Fruit fly (Drosophila melanogaster) whole organism, embryonic: ENCODE measurements around the gene CG14232.

ENCODE experiments used
- Ada2b ChIP-seq: fragments of 200-800 bp; sonication (Bioruptor generic); IDR thresholded peaks from 2 replicates; pipeline ENCODE4 v1.3.6; 2022; ENCODE audit warnings: missing biosample characterization, missing genetic modification characterization
- Aef1 ChIP-seq: fragments of 200-800 bp; sonication (Bioruptor generic); IDR thresholded peaks from 3 replicates; pipeline ENCODE4 v1.3.6; 2022; ENCODE audit warnings: missing biosample characterization, missing genetic modification characterization
- Blimp-1 ChIP-seq: fragments of 200-800 bp; sonication (Bioruptor generic); optimal IDR thresholded peaks from 3 replicates; lab custom pipeline; 2018; ENCODE audit warnings: missing biosample characterization, missing genetic modification characterization, mild to moderate bottlenecking, moderate library complexity, missing genetic modification reagents
- CG10209 ChIP-seq: fragments of 200-800 bp; sonication (Bioruptor generic); optimal IDR thresholded peaks from 3 replicates; lab custom pipeline; 2017; ENCODE audit warnings: missing biosample characterization, mild to moderate bottlenecking, missing genetic modification characterization, missing genetic modification reagents
- CG11456 ChIP-seq: fragments of 200-800 bp; sonication (Bioruptor generic); IDR thresholded peaks from 3 replicates; pipeline ENCODE4 v1.3.6; 2022; ENCODE audit warnings: missing biosample characterization, missing genetic modification characterization
- CG13296 ChIP-seq: fragments of 200-800 bp; sonication (Bioruptor generic); optimal IDR thresholded peaks from 3 replicates; lab custom pipeline; 2018; ENCODE audit warnings: missing biosample characterization, mild to moderate bottlenecking, missing genetic modification characterization
- CG14667 ChIP-seq: fragments of 200-800 bp; sonication (Bioruptor generic); IDR thresholded peaks from 2 replicates; pipeline ENCODE4 v1.3.6; 2022; ENCODE audit warnings: missing biosample characterization, missing genetic modification characterization
- CG14965 ChIP-seq: fragments of 200-800 bp; sonication (Bioruptor generic); optimal IDR thresholded peaks from 2 replicates; lab custom pipeline; 2016; ENCODE audit warnings: missing biosample characterization, missing genetic modification characterization, borderline replicate concordance
- CG1529 ChIP-seq: fragments of 200-800 bp; sonication (Bioruptor generic); optimal IDR thresholded peaks from 3 replicates; lab custom pipeline; 2018; ENCODE audit warnings: missing biosample characterization, missing genetic modification characterization
- CG16813 ChIP-seq: fragments of 200-800 bp; sonication (Bioruptor generic); IDR thresholded peaks from 3 replicates; pipeline ENCODE4 v1.3.6; 2022; ENCODE audit warnings: missing biosample characterization, missing genetic modification characterization; ENCODE audit not compliant: partially characterized antibody
- CG17829 ChIP-seq: fragments of 200-800 bp; optimal IDR thresholded peaks from 2 replicates; lab custom pipeline; 2019; ENCODE audit warnings: missing biosample characterization, mild to moderate bottlenecking, missing genetic modification characterization, moderate library complexity
- CG17912 ChIP-seq: fragments of 200-800 bp; sonication (Bioruptor generic); optimal IDR thresholded peaks from 2 replicates; lab custom pipeline; 2018; ENCODE audit warnings: missing biosample characterization, mild to moderate bottlenecking, missing genetic modification characterization
- CG18476 ChIP-seq: fragments of 200-800 bp; sonication (Bioruptor generic); optimal IDR thresholded peaks from 2 replicates; lab custom pipeline; 2016; ENCODE audit warnings: missing biosample characterization, mild to moderate bottlenecking, missing genetic modification characterization
- CG2199 ChIP-seq: fragments of 200-800 bp; sonication (Bioruptor generic); IDR thresholded peaks from 3 replicates; pipeline ENCODE4 v1.3.6; 2022; ENCODE audit warnings: missing biosample characterization, missing genetic modification characterization
- CG43689 ChIP-seq: fragments of 200-800 bp; sonication (Bioruptor generic); IDR thresholded peaks from 2 replicates; pipeline ENCODE4 v1.3.6; 2022; ENCODE audit warnings: missing biosample characterization, missing genetic modification characterization
- CG6791 ChIP-seq: fragments of 200-800 bp; sonication (Bioruptor generic); IDR thresholded peaks from 3 replicates; pipeline ENCODE4 v1.3.6; 2022; ENCODE audit warnings: missing biosample characterization, missing genetic modification characterization; ENCODE audit not compliant: partially characterized antibody
- CG7839 ChIP-seq: fragments of 200-800 bp; sonication (Bioruptor generic); optimal IDR thresholded peaks from 3 replicates; lab custom pipeline; 2018; ENCODE audit warnings: missing biosample characterization, mild to moderate bottlenecking, missing genetic modification characterization, moderate library complexity
- CG8089 ChIP-seq: fragments of 200-800 bp; sonication (Bioruptor generic); optimal IDR thresholded peaks from 3 replicates; lab custom pipeline; 2016; ENCODE audit warnings: missing biosample characterization, missing genetic modification characterization
- CG9215 ChIP-seq: fragments of 200-800 bp; sonication (Bioruptor generic); IDR thresholded peaks from 2 replicates; pipeline ENCODE4 v1.3.6; 2022; ENCODE audit warnings: missing biosample characterization, missing genetic modification characterization
- CTCF ChIP-seq: fragments of 200-800 bp; sonication (Bioruptor generic); optimal IDR thresholded peaks from 2 replicates; lab custom pipeline; 2017; ENCODE audit warnings: missing biosample characterization, mild to moderate bottlenecking, missing genetic modification characterization, moderate library complexity
- CoRest ChIP-seq: fragments of 200-800 bp; sonication (Bioruptor generic); optimal IDR thresholded peaks from 3 replicates; lab custom pipeline; 2018; ENCODE audit warnings: missing biosample characterization, mild to moderate bottlenecking, missing genetic modification characterization, moderate library complexity
- CrebB ChIP-seq: fragments of 200-800 bp; sonication (Bioruptor generic); optimal IDR thresholded peaks from 3 replicates; lab custom pipeline; 2018; ENCODE audit warnings: missing biosample characterization, mild to moderate bottlenecking, missing genetic modification characterization
- Dek ChIP-seq: fragments of 200-800 bp; sonication (Bioruptor generic); optimal IDR thresholded peaks from 3 replicates; lab custom pipeline; 2019; ENCODE audit warnings: missing biosample characterization, mild to moderate bottlenecking, missing genetic modification characterization, moderate library complexity
- Doc2 ChIP-seq: fragments of 200-800 bp; sonication (Bioruptor generic); IDR thresholded peaks from 2 replicates; pipeline ENCODE4 v1.3.6; 2022; ENCODE audit warnings: missing biosample characterization, missing genetic modification characterization
- Drgx ChIP-seq: fragments of 200-800 bp; sonication (Bioruptor generic); IDR thresholded peaks from 2 replicates; pipeline ENCODE4 v1.3.6; 2022; ENCODE audit warnings: missing biosample characterization, missing genetic modification characterization
- Hsf ChIP-seq: fragments of 200-800 bp; sonication (Bioruptor generic); optimal IDR thresholded peaks from 3 replicates; lab custom pipeline; 2016; ENCODE audit warnings: missing biosample characterization, missing genetic modification characterization
- Med ChIP-seq: fragments of 200-800 bp; sonication (Bioruptor generic); peaks from one replicate; lab custom pipeline; 2016; ENCODE audit warnings: missing biosample characterization, missing genetic modification characterization, mild to moderate bottlenecking, inconsistent platforms, moderate library complexity
- Optix ChIP-seq: fragments of 200-800 bp; sonication (Bioruptor generic); IDR thresholded peaks from 3 replicates; pipeline ENCODE4 v1.3.6; 2022; ENCODE audit warnings: missing biosample characterization, missing genetic modification characterization
- Sry-β ChIP-seq: fragments of 200-800 bp; sonication (Bioruptor generic); optimal IDR thresholded peaks from 2 replicates; lab custom pipeline; 2018; ENCODE audit warnings: missing biosample characterization, mild to moderate bottlenecking, missing genetic modification characterization, moderate library complexity
- ac ChIP-seq: fragments of 200-800 bp; sonication (Bioruptor generic); optimal IDR thresholded peaks from 3 replicates; lab custom pipeline; 2017; ENCODE audit warnings: missing biosample characterization, mild to moderate bottlenecking, missing genetic modification characterization
- aop ChIP-seq: fragments of 200-800 bp; sonication (Bioruptor generic); IDR thresholded peaks from 2 replicates; pipeline ENCODE4 v1.3.6; 2022; ENCODE audit warnings: missing biosample characterization, missing genetic modification characterization
- eve ChIP-seq, 2 experiments: fragments of >200 bp; optimal IDR thresholded peaks; 2 replicates each; lab custom pipeline; 2017; ENCODE audit warnings: missing biosample characterization in 2 of 2, missing genetic modification characterization in 2 of 2
- ftz-f1 ChIP-seq: fragments of 200-800 bp; sonication (Bioruptor generic); optimal IDR thresholded peaks from 2 replicates; lab custom pipeline; 2016; ENCODE audit warnings: missing biosample characterization, missing genetic modification characterization
- gfzf ChIP-seq: fragments of 200-800 bp; sonication (Bioruptor generic); optimal IDR thresholded peaks from 2 replicates; lab custom pipeline; 2016; ENCODE audit warnings: missing biosample characterization, mild to moderate bottlenecking, missing genetic modification characterization, moderate library complexity
- grau ChIP-seq: fragments of 200-800 bp; optimal IDR thresholded peaks from 3 replicates; lab custom pipeline; 2019; ENCODE audit warnings: missing biosample characterization, mild to moderate bottlenecking, missing genetic modification characterization, moderate library complexity
- gro ChIP-seq: fragments of 200-800 bp; sonication (Bioruptor generic); optimal IDR thresholded peaks from 2 replicates; lab custom pipeline; 2016; ENCODE audit warnings: missing biosample characterization, missing genetic modification characterization
- ham ChIP-seq: fragments of 200-800 bp; sonication (Bioruptor generic); IDR thresholded peaks from 2 replicates; pipeline ENCODE4 v1.3.6; 2022; ENCODE audit warnings: missing biosample characterization, missing genetic modification characterization
- hb ChIP-seq: fragments of 200-800 bp; sonication (Bioruptor generic); IDR thresholded peaks from 3 replicates; pipeline ENCODE4 v1.3.6; 2022; ENCODE audit warnings: missing biosample characterization, missing genetic modification characterization; ENCODE audit not compliant: partially characterized antibody
- kah ChIP-seq: fragments of 200-800 bp; sonication (Bioruptor generic); optimal IDR thresholded peaks from 2 replicates; lab custom pipeline; 2018; ENCODE audit warnings: missing biosample characterization, mild to moderate bottlenecking, missing genetic modification characterization
- nerfin-1 ChIP-seq: fragments of 200-800 bp; sonication (Bioruptor generic); optimal IDR thresholded peaks from 3 replicates; lab custom pipeline; 2019; ENCODE audit warnings: missing biosample characterization, mild to moderate bottlenecking, missing genetic modification characterization, moderate library complexity
- peb ChIP-seq: fragments of 200-800 bp; sonication (Bioruptor generic); IDR thresholded peaks from 2 replicates; pipeline ENCODE4 v1.3.6; 2022; ENCODE audit warnings: missing biosample characterization, missing genetic modification characterization
- pita ChIP-seq: fragments of 200-800 bp; sonication (Bioruptor generic); optimal IDR thresholded peaks from 2 replicates; lab custom pipeline; 2017; ENCODE audit warnings: missing biosample characterization, mild to moderate bottlenecking, missing genetic modification characterization
- pum ChIP-seq: fragments of 200-800 bp; sonication (Bioruptor generic); optimal IDR thresholded peaks from 2 replicates; lab custom pipeline; 2016; ENCODE audit warnings: missing biosample characterization, missing genetic modification characterization
- schlank ChIP-seq: fragments of 200-800 bp; sonication (Bioruptor generic); optimal IDR thresholded peaks from 2 replicates; lab custom pipeline; 2018; ENCODE audit warnings: missing biosample characterization, mild to moderate bottlenecking, missing genetic modification characterization
- sima ChIP-seq: fragments of 200-800 bp; sonication (Bioruptor generic); optimal IDR thresholded peaks from 2 replicates; lab custom pipeline; 2016; ENCODE audit warnings: missing biosample characterization, missing genetic modification characterization
- sob ChIP-seq: fragments of 200-800 bp; sonication (Bioruptor generic); IDR thresholded peaks from 2 replicates; pipeline ENCODE4 v1.3.6; 2022; ENCODE audit warnings: missing biosample characterization, missing genetic modification characterization
- unpg ChIP-seq: fragments of 200-800 bp; sonication (Bioruptor generic); optimal IDR thresholded peaks from 3 replicates; lab custom pipeline; 2018; ENCODE audit warnings: missing biosample characterization, mild to moderate bottlenecking, missing genetic modification characterization, moderate library complexity
- usp ChIP-seq: fragments of >200 bp; optimal IDR thresholded peaks from 2 replicates; lab custom pipeline; 2017; ENCODE audit warnings: missing biosample characterization, missing genetic modification characterization
- z ChIP-seq: fragments of 200-800 bp; sonication (Bioruptor generic); IDR thresholded peaks from 3 replicates; pipeline ENCODE4 v1.3.6; 2022; ENCODE audit warnings: missing biosample characterization, missing genetic modification characterization
- zen2 ChIP-seq: fragments of 200-800 bp; sonication (Bioruptor generic); IDR thresholded peaks from 3 replicates; pipeline ENCODE4 v1.3.6; 2022; ENCODE audit warnings: missing biosample characterization, missing genetic modification characterization; ENCODE audit not compliant: partially characterized antibody
- zfh2 ChIP-seq: fragments of 200-800 bp; sonication (Bioruptor generic); optimal IDR thresholded peaks from 2 replicates; lab custom pipeline; 2016; ENCODE audit warnings: missing biosample characterization, missing genetic modification characterization

Gene CG14232

dm6 chrX:19744003-19744488 is 40.0 kb upstream of the CG14232 start, which contains the start of the genes CG18809, COX6B, CG33932 and Rpp20 (continued):
- TF ChIP-seq sob (GFP tag; lab: Robert Waterston, UW) (peak; percentile 88), hb (GFP tag; lab: Robert Waterston, UW) (peak; percentile 92), Med (GFP tag; lab: Kevin White, UChicago) (peak; percentile 96), zfh2 (GFP tag; lab: Kevin White, UChicago) (peak; percentile 87), CG7839 (no peak), Hsf (GFP tag; lab: Kevin White, UChicago) (peak; percentile 73), nerfin-1 (tag; lab: Kevin White, UChicago) (peak; percentile 65), CG14667 (GFP tag; lab: Robert Waterston, UW) (no peak), ham (GFP tag; lab: Robert Waterston, UW) (no peak), CG1529 (GFP tag; lab: Kevin White, UChicago) (no peak), gfzf (GFP tag; lab: Kevin White, UChicago) (peak; percentile 33), kah (GFP tag; lab: Kevin White, UChicago) (peak; percentile 21), Sry-β (GFP tag; lab: Kevin White, UChicago) (peak; percentile 13), CG11456 (GFP tag; lab: Robert Waterston, UW) (peak; percentile 75; the same call in 1 of the 3 replicates), Aef1 (GFP tag; lab: Robert Waterston, UW) (no peak), Drgx (GFP tag; lab: Robert Waterston, UW) (0 out of 2 replicates have a peak, but pooled peaks have one; percentile 48), schlank (tag; lab: Kevin White, UChicago) (peak; percentile 51), Blimp-1 (no peak), usp (GFP tag; lab: Kevin White, UChicago) (no peak), CG18476 (GFP tag; lab: Kevin White, UChicago) (no peak), CG8089 (GFP tag; lab: Kevin White, UChicago) (peak; percentile 70), CTCF (peak; percentile 14), CG10209 (GFP tag; lab: Kevin White, UChicago) (peak; percentile 52), unpg (GFP tag; lab: Kevin White, UChicago) (peak; percentile 31), Doc2 (GFP tag; lab: Robert Waterston, UW) (no peak), CoRest (tag; lab: Kevin White, UChicago) (peak; percentile 34), zen2 (GFP tag; lab: Robert Waterston, UW) (peak; percentile 90), CG17912 (peak; percentile 52), CG16813 (GFP tag; lab: Robert Waterston, UW) (peak; percentile 97), grau (peak; percentile 54), sima (GFP tag; lab: Kevin White, UChicago) (no peak), ftz-f1 (peak; percentile 73), pita (GFP tag; lab: Kevin White, UChicago) (no peak), CG9215 (GFP tag; lab: Robert Waterston, UW) (0 out of 2 replicates have a peak, but pooled peaks have one; percentile 26), peb (no peak), CG13296 (GFP tag; lab: Kevin White, UChicago) (peak; percentile 49), CrebB (tag; lab: Kevin White, UChicago) (peak; percentile 55), ac (GFP tag; lab: Kevin White, UChicago) (no peak), Ada2b (no peak), Dek (peak; percentile 34), CG43689 (GFP tag; lab: Robert Waterston, UW) (no peak), CG14965 (GFP tag; lab: Kevin White, UChicago) (no peak), Optix (0 out of 3 replicates have a peak, but pooled peaks have one; percentile 48), gro (GFP tag; lab: Kevin White, UChicago) (peak; percentile 70), z (GFP tag; lab: Robert Waterston, UW) (no peak), eve (GFP tag; optimal IDR thresholded peaks at IDR 0.05; lab: Kevin White, UChicago) (no peak), CG17829 (peak; percentile 72), aop (GFP tag; lab: Robert Waterston, UW) (peak; percentile 50; the same call in 1 of the 2 replicates), pum (GFP tag; lab: Kevin White, UChicago) (peak; percentile 62), CG2199 (GFP tag; lab: Robert Waterston, UW) (0 out of 3 replicates have a peak, but pooled peaks have one; percentile 24), CG6791 (GFP tag; lab: Robert Waterston, UW) (peak; percentile 97)
